Worm (Caenorhabditis elegans): ENCODE measurements around the gene arx-2.

DNA sequence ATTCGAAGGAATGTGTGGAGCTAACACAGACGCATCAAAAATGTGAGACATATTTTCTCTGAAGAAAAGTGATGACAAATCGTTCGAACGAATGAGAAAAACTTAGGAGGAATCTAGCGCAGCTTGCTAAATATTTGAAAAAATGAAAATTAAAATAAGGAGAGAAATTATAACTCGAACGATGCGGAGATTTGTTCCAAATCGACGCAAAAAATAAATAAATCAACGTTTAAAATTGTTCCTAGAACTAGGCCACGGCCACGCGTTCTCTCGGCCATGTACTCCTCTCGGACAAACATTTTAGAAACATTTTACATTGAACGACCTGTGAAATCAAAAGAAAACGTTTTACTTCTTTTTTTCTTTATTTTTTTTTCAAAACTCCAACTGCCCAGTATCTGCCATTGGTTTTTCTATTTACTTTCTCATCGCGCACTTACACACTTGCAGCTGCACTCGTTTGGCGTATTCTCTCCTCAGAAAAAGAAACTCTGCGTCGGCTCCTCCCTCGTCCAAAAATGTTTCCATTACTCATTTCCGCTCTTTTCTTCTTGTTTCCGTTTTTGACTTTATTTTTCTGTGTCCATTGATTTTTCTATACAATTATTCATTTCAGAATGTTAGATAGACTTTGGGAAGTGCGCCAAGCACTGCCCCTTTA lies 17.9 kb downstream of the arx-2 start, which contains the start of the genes gna-1 and B0024.13:
- TF ChIP-seq flt-1 (GFP tag; IDR thresholded peaks at IDR 0.05) (no peak), klf-2 (GFP tag; conservative IDR thresholded peaks at IDR 0.05) (no peak), T22C8.4 (GFP tag; IDR thresholded peaks at IDR 0.05) (no peak), tab-1 (GFP tag; IDR thresholded peaks at IDR 0.05) (no peak), ztf-23 (GFP tag; IDR thresholded peaks at IDR 0.05) (peak; percentile 69; the same call in 1 of the 2 replicates), ref-1 (GFP tag; conservative IDR thresholded peaks at IDR 0.05) (no peak), cog-1 (tag; optimal IDR thresholded peaks at IDR 0.05) (no peak), med-1 (GFP tag; optimal IDR thresholded peaks at IDR 0.05; ENCODE audit: insufficient read depth) (no peak)
